Worm (Caenorhabditis elegans) whole organism, L3 larva: ENCODE measurements around the gene F56A11.5.
A peak's percentile ranks its signal among the peaks of the same experiment; 100 is the strongest.

Experiments
- R02D3.7 ChIP-seq: fragments of 150-350 bp; optimal IDR thresholded peaks from 2 replicates; lab custom pipeline; 2014; ENCODE audit warnings: missing biosample characterization, missing genetic modification characterization
- ZK546.5 ChIP-seq: sonication (generic microtip); optimal IDR thresholded peaks from 2 replicates; lab custom pipeline; 2017; ENCODE audit warnings: missing biosample characterization, missing genetic modification characterization
- ama-1 ChIP-seq: fragments of 150-350 bp; optimal IDR thresholded peaks from 2 replicates; lab custom pipeline; 2018
- ceh-28 ChIP-seq: fragments of 150-350 bp; optimal IDR thresholded peaks from 2 replicates; lab custom pipeline; 2014; ENCODE audit warnings: missing biosample characterization, missing genetic modification reagents, missing genetic modification characterization
- daf-12 ChIP-seq: fragments of 150-350 bp; optimal IDR thresholded peaks from 2 replicates; lab custom pipeline; 2014; ENCODE audit warnings: missing biosample characterization, missing genetic modification reagents, missing genetic modification characterization
- egl-27 ChIP-seq: sonication (generic microtip); optimal IDR thresholded peaks from 4 replicates; lab custom pipeline; 2017; ENCODE audit warnings: missing biosample characterization, missing genetic modification reagents, missing genetic modification characterization
- egl-5 ChIP-seq: fragments of 150-350 bp; optimal IDR thresholded peaks from 2 replicates; lab custom pipeline; 2017; ENCODE audit warnings: missing biosample characterization, missing genetic modification reagents, missing genetic modification characterization, inconsistent platforms
- elt-2 ChIP-seq: sonication (generic microtip); optimal IDR thresholded peaks from 2 replicates; lab custom pipeline; 2016; ENCODE audit warnings: missing genetic modification reagents, mild to moderate bottlenecking, missing genetic modification characterization, missing compliant biosample characterization
- elt-3 ChIP-seq, 3 experiments: fragments of 150-350 bp in 1 of 3; sonication (generic microtip) in 2 of 3; optimal IDR thresholded peaks; 2 replicates in 2 of 3; 4 replicates in 1 of 3; lab custom pipeline; 2014 to 2017; ENCODE audit warnings: missing biosample characterization in 3 of 3, missing genetic modification characterization in 3 of 3
- eor-1 ChIP-seq, 2 experiments: fragments of 150-350 bp; optimal IDR thresholded peaks; 2 replicates each; lab custom pipeline; 2014 to 2018; ENCODE audit warnings: missing biosample characterization in 2 of 2, missing genetic modification characterization in 2 of 2
- fkh-10 ChIP-seq: sonication (generic microtip); optimal IDR thresholded peaks from 2 replicates; lab custom pipeline; 2017; ENCODE audit warnings: missing biosample characterization, missing genetic modification reagents, missing genetic modification characterization
- fos-1 ChIP-seq: fragments of 150-350 bp; optimal IDR thresholded peaks from 2 replicates; lab custom pipeline; 2014; ENCODE audit warnings: missing biosample characterization, missing genetic modification characterization
- hmg-11 ChIP-seq: sonication (generic microtip); optimal IDR thresholded peaks from 2 replicates; lab custom pipeline; 2016; ENCODE audit warnings: missing genetic modification characterization, missing compliant biosample characterization
- lin-15B ChIP-seq: fragments of 150-350 bp; optimal IDR thresholded peaks from 2 replicates; lab custom pipeline; 2014; ENCODE audit warnings: missing biosample characterization, missing genetic modification characterization
- lin-39 ChIP-seq: fragments of 150-350 bp; optimal IDR thresholded peaks from 2 replicates; lab custom pipeline; 2018; ENCODE audit warnings: missing biosample characterization, missing genetic modification reagents, missing genetic modification characterization
- lsy-12 ChIP-seq: sonication (generic microtip); optimal IDR thresholded peaks from 2 replicates; lab custom pipeline; 2016; ENCODE audit warnings: mild to moderate bottlenecking, missing genetic modification characterization, missing compliant biosample characterization
- mdl-1 ChIP-seq: fragments of 150-350 bp; optimal IDR thresholded peaks from 2 replicates; lab custom pipeline; 2014; ENCODE audit warnings: missing biosample characterization, missing genetic modification characterization
- mml-1 ChIP-seq: fragments of 150-350 bp; sonication (generic microtip); optimal IDR thresholded peaks from 3 replicates; lab custom pipeline; 2014; ENCODE audit warnings: missing biosample characterization, missing genetic modification characterization
- nfya-1 ChIP-seq: sonication (generic microtip); optimal IDR thresholded peaks from 2 replicates; lab custom pipeline; 2017; ENCODE audit warnings: missing genetic modification characterization, mild to moderate bottlenecking, missing compliant biosample characterization, antibody characterized with exemption, moderate library complexity; ENCODE audit not compliant: insufficient read depth
- nhr-11 ChIP-seq: fragments of 150-350 bp; optimal IDR thresholded peaks from 2 replicates; lab custom pipeline; 2014; ENCODE audit warnings: missing biosample characterization, missing genetic modification characterization
- nhr-12 ChIP-seq: fragments of 150-350 bp; optimal IDR thresholded peaks from 2 replicates; lab custom pipeline; 2014; ENCODE audit warnings: missing biosample characterization, missing genetic modification characterization
- nhr-23 ChIP-seq: fragments of 150-350 bp; optimal IDR thresholded peaks from 2 replicates; lab custom pipeline; 2014; ENCODE audit warnings: missing biosample characterization, missing genetic modification reagents, missing genetic modification characterization
- nhr-25 ChIP-seq: sonication (generic microtip); optimal IDR thresholded peaks from 2 replicates; lab custom pipeline; 2017; ENCODE audit warnings: missing biosample characterization, missing genetic modification characterization
- nhr-28 ChIP-seq: fragments of 150-350 bp; optimal IDR thresholded peaks from 2 replicates; lab custom pipeline; 2014; ENCODE audit warnings: missing biosample characterization, missing genetic modification characterization
- nhr-43 ChIP-seq: sonication (generic microtip); optimal IDR thresholded peaks from 2 replicates; lab custom pipeline; 2016; ENCODE audit warnings: mild to moderate bottlenecking, missing genetic modification characterization, missing compliant biosample characterization; ENCODE audit not compliant: poor library complexity, severe bottlenecking
- nhr-67 ChIP-seq: fragments of 150-350 bp; optimal IDR thresholded peaks from 2 replicates; lab custom pipeline; 2014; ENCODE audit warnings: missing biosample characterization, missing genetic modification characterization
- nhr-77 ChIP-seq: fragments of 150-350 bp; optimal IDR thresholded peaks from 2 replicates; lab custom pipeline; 2014; ENCODE audit warnings: missing biosample characterization, missing genetic modification characterization
- pha-4 ChIP-seq: fragments of 150-350 bp; optimal IDR thresholded peaks from 2 replicates; lab custom pipeline; 2014; ENCODE audit warnings: missing biosample characterization, missing genetic modification reagents, missing genetic modification characterization
- pqm-1 ChIP-seq: fragments of 150-350 bp; optimal IDR thresholded peaks from 2 replicates; lab custom pipeline; 2017; ENCODE audit warnings: missing biosample characterization, missing genetic modification characterization, inconsistent platforms
- skn-1 ChIP-seq: fragments of 150-350 bp; optimal IDR thresholded peaks from 2 replicates; lab custom pipeline; 2014; ENCODE audit warnings: missing biosample characterization, missing genetic modification characterization
- snpc-4 ChIP-seq: fragments of 150-350 bp; optimal IDR thresholded peaks from 2 replicates; lab custom pipeline; 2014; ENCODE audit warnings: missing biosample characterization, missing genetic modification characterization
- tbx-2 ChIP-seq: sonication (generic microtip); optimal IDR thresholded peaks from 2 replicates; lab custom pipeline; 2016; ENCODE audit warnings: mild to moderate bottlenecking, missing genetic modification characterization, missing compliant biosample characterization
- unc-62 ChIP-seq: fragments of 150-350 bp; sonication (generic microtip); optimal IDR thresholded peaks from 4 replicates; lab custom pipeline; 2014; ENCODE audit warnings: missing biosample characterization, missing genetic modification reagents, missing genetic modification characterization
- zag-1 ChIP-seq: fragments of 150-350 bp; optimal IDR thresholded peaks from 2 replicates; lab custom pipeline; 2014; ENCODE audit warnings: missing biosample characterization, missing genetic modification characterization
- ztf-11 ChIP-seq: fragments of 150-350 bp; optimal IDR thresholded peaks from 2 replicates; lab custom pipeline; 2014; ENCODE audit warnings: missing biosample characterization, missing genetic modification characterization

F56A11.5 gene

DNA sequence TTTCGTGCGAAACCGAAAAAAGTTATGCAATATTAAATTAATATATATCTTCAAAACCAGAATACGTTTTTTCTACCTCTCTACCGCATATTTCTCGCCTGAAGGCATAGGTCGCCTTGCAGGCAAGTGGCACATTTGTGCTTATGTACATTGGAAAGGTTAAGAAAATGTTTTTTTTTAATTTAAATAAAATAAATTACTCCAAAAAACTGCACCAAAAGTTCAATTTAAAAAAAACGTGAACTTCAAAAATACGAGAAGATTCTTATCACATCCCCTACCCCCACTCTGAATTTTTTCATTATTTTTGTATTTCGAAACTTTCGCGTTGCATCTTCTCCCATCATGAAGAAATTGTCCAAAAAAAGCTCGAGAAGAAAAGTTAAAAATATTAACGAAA is 46.3 kb downstream of the F56A11.5 start, which contains the start of gene W03G1.2:
Gene W03G1.2 (plus strand): TSS at position 301 of the 400 bp plus-strand sequence.
- TF ChIP-seq nfya-1 (tag; lab: Kevin White, UChicago) (no peak), hmg-11 (no peak), pqm-1 (tag; lab: Kevin White, UChicago) (no peak), mml-1 (tag; lab: Kevin White, UChicago) (no peak), ztf-11 (tag; lab: Kevin White, UChicago) (no peak), nhr-12 (tag; lab: Kevin White, UChicago) (no peak), skn-1 (tag; lab: Kevin White, UChicago) (no peak), snpc-4 (tag; lab: Kevin White, UChicago) (no peak), egl-5 (tag; lab: Kevin White, UChicago) (no peak), elt-3 (tag; optimal IDR thresholded peaks at IDR 0.05; lab: Kevin White, UChicago) (no peak), fkh-10 (GFP tag; lab: Kevin White, UChicago) (no peak)

DNA sequence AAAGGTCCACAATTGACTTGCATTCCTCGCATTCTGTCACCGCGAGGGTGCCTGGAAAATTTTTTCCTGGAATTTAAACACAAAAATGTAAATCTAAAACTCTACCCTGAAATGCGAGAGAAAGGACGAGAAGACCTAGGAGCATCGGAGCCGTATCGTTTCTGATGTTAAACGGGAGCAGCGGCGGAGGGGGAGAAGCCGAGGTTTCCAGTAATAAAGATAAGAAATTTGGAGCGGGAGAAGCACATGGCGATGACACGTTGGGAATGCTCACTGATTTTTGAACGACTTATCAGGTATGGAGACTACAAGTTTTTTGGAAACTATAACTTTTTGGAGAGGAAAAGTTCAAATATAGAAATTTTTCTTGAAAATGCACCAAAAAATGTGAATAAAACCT is 47.1 kb downstream of the F56A11.5 start, which contains the start of gene asm-3:
Gene asm-3 (minus strand): TSS at position 215 of the 400 bp plus-strand sequence.
- TF ChIP-seq elt-2 (tag; lab: Kevin White, UChicago), result peak; percentile 72
- no peak for TF ChIP-seq nhr-25 (tag; lab: Kevin White, UChicago)

DNA sequence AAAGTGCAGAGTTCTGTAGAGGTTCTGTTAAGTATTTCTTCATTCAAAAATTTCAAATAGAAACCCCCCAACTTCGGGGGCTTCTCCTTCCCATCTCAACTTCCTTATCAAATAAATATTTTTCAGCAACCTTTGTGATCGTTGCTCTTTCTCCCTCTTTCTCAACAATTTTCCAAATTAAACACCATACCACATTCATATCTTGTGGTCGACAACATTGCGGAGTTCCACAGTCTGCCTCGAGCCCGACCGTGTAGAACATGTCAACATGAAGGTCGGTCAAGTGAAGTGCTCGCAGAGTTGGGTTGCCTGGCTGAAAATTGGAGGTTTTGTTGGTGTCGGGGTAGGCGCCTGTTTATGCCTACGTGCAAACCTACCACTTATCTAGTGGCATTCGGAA is 48.1 kb downstream of the F56A11.5 start:
- no peak for TF ChIP-seq nhr-25 (tag; lab: Kevin White, UChicago)
- TF ChIP-seq ZK546.5 (tag; lab: Kevin White, UChicago), result no peak
- TF ChIP-seq elt-2 (tag; lab: Kevin White, UChicago), result no peak
- TF ChIP-seq eor-1 (tag; optimal IDR thresholded peaks at IDR 0.05; lab: Kevin White, UChicago), result no peak
- TF ChIP-seq unc-62 (GFP tag; lab: Kevin White, UChicago), result no peak
- TF ChIP-seq daf-12 (tag; lab: Kevin White, UChicago), result no peak
- no peak for TF ChIP-seq skn-1 (tag; lab: Kevin White, UChicago)
- TF ChIP-seq hmg-11, result no peak
- no peak for TF ChIP-seq egl-5 (tag; lab: Kevin White, UChicago)
- no peak for TF ChIP-seq mdl-1 (tag; lab: Kevin White, UChicago)
- no peak for TF ChIP-seq egl-27
- no peak for TF ChIP-seq zag-1 (tag; lab: Kevin White, UChicago)
- TF ChIP-seq, all 47 proteins: peak for 0

DNA sequence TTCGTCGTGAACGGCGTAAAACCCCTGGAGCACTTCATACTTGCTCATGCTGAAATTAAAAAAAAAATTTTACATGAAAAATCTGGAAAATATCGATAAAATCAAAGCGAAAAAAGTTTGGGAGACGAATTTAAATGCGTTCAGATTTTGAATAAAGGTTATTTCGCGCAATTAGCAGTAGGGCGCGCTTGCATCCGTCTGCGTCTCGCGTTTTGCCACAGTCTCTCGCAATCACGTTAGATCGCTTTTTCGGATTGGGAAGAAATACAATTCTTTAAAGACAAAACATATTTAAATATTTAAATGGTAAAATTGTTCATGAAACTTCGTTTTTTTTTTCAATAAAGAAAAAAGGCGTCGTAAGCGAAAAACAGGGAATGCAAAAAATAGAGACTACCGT is 51.2 kb downstream of the F56A11.5 start, which contains the start of gene pig-1:
Gene pig-1 (minus strand): TSS at position 49 of the 400 bp plus-strand sequence.
- TF ChIP-seq mml-1 (tag; lab: Kevin White, UChicago) (no peak), lsy-12 (tag; lab: Kevin White, UChicago) (no peak), nhr-28 (tag; lab: Kevin White, UChicago) (no peak), elt-2 (tag; lab: Kevin White, UChicago) (no peak), nhr-23 (tag; lab: Kevin White, UChicago) (peak; percentile 81), lin-39 (tag; lab: Kevin White, UChicago) (peak; percentile 74), fkh-10 (GFP tag; lab: Kevin White, UChicago) (no peak), nhr-11 (tag; lab: Kevin White, UChicago) (no peak), nhr-67 (tag; lab: Kevin White, UChicago) (no peak), fos-1 (tag; lab: Kevin White, UChicago) (no peak), ceh-28 (tag; lab: Kevin White, UChicago) (no peak), nhr-25 (tag; lab: Kevin White, UChicago) (peak; percentile 66), nhr-43 (tag; lab: Kevin White, UChicago) (peak; percentile 65), snpc-4 (tag; lab: Kevin White, UChicago) (peak; percentile 14), skn-1 (tag; lab: Kevin White, UChicago) (no peak), nhr-77 (tag; lab: Kevin White, UChicago) (no peak), pha-4 (tag; lab: Kevin White, UChicago) (peak; percentile 71), ama-1 (lab: Kevin White, UChicago) (no peak), tbx-2 (tag; lab: Kevin White, UChicago) (no peak), lin-15B (tag; lab: Kevin White, UChicago) (peak; percentile 77), R02D3.7 (peak; percentile 40), nfya-1 (tag; lab: Kevin White, UChicago) (peak; percentile 69)
